Worm (Caenorhabditis elegans): ENCODE results near the gene C09E7.11.

ce11 chrIII:6578505-6578904 lies 47.3 kb downstream of the C09E7.11 start, which contains the start of gene F27B3.6:
- TF ChIP-seq madf-9 (GFP tag; conservative IDR thresholded peaks at IDR 0.05) (no peak), hlh-30 (tag; optimal IDR thresholded peaks at IDR 0.05; ENCODE audit: insufficient read depth) (no peak), aly-2 (tag; optimal IDR thresholded peaks at IDR 0.05) (no peak), lin-29 (GFP tag; IDR thresholded peaks at IDR 0.05) (no peak), snpc-4 (tag; optimal IDR thresholded peaks at IDR 0.05) (no peak), zip-11 (GFP tag; IDR thresholded peaks at IDR 0.05) (no peak), R02D3.7 (tag; optimal IDR thresholded peaks at IDR 0.05) (no peak), ceh-82 (tag; optimal IDR thresholded peaks at IDR 0.05) (no peak), saeg-2 (GFP tag; IDR thresholded peaks at IDR 0.05) (no peak), ama-1 (optimal IDR thresholded peaks at IDR 0.05) (no peak), zag-1 (tag; optimal IDR thresholded peaks at IDR 0.05) (no peak), ceh-62 (tag; optimal IDR thresholded peaks at IDR 0.05) (no peak), pha-4 (GFP tag; IDR thresholded peaks at IDR 0.05) (no peak), pha-4 (tag; optimal IDR thresholded peaks at IDR 0.05) (no peak)

Data from whole organism, L4 larva.